Worm (Caenorhabditis elegans) whole organism, L4 larva: ENCODE results near the gene ztf-29.

Source experiments
- F10B5.3 ChIP-seq: sonication (generic microtip); optimal IDR thresholded peaks from 2 replicates; lab custom pipeline; 2016; ENCODE audit warnings: mild to moderate bottlenecking, missing genetic modification characterization, missing compliant biosample characterization
- F44E2.7 ChIP-seq: fragments of 200-800 bp; sonication (Bioruptor generic); IDR thresholded peaks from 2 replicates; pipeline ENCODE4 v2.1.2; 2022; ENCODE audit warnings: missing genetic modification characterization, missing compliant biosample characterization
- R02D3.7 ChIP-seq: fragments of 150-350 bp; sonication (generic microtip); optimal IDR thresholded peaks from 3 replicates; lab custom pipeline; 2014; ENCODE audit warnings: missing biosample characterization, missing genetic modification characterization
- T20F7.1 ChIP-seq: fragments of 200-800 bp; sonication (Bioruptor generic); optimal IDR thresholded peaks from 2 replicates; lab custom pipeline; 2018; ENCODE audit warnings: mild to moderate bottlenecking, missing genetic modification characterization, missing compliant biosample characterization
- Y48G9A.11 ChIP-seq: fragments of 200-800 bp; sonication (Bioruptor generic); IDR thresholded peaks from 2 replicates; pipeline ENCODE4 v1.3.6; 2022; ENCODE audit warnings: missing genetic modification reagents, missing genetic modification characterization, missing compliant biosample characterization
- ZK337.2 ChIP-seq: fragments of 200-800 bp; sonication (Bioruptor generic); IDR thresholded peaks from 2 replicates; pipeline ENCODE4 v1.3.6; 2022; ENCODE audit warnings: missing genetic modification reagents, missing genetic modification characterization, missing compliant biosample characterization
- ceh-20 ChIP-seq: fragments of 200-800 bp; sonication (Bioruptor generic); IDR thresholded peaks from 2 replicates; pipeline ENCODE4 v1.3.6; 2022; ENCODE audit warnings: missing genetic modification reagents, missing genetic modification characterization, missing compliant biosample characterization
- ceh-28 ChIP-seq: fragments of 150-350 bp; optimal IDR thresholded peaks from 2 replicates; lab custom pipeline; 2014; ENCODE audit warnings: missing biosample characterization, missing genetic modification reagents, missing genetic modification characterization
- daf-16 ChIP-seq, 3 experiments: sonication (generic microtip); optimal IDR thresholded peaks; 2 replicates each; lab custom pipeline; 2016 to 2017; ENCODE audit warnings: missing genetic modification characterization in 3 of 3, missing genetic modification reagents in 3 of 3, mild to moderate bottlenecking in 2 of 3, missing compliant biosample characterization in 2 of 3, missing biosample characterization in 1 of 3, moderate library complexity in 1 of 3
- daf-8 ChIP-seq: fragments of 200-800 bp; sonication (Bioruptor generic); IDR thresholded peaks from 2 replicates; pipeline ENCODE4 v1.3.6; 2022; ENCODE audit warnings: missing genetic modification characterization, missing compliant biosample characterization
- duxl-1 ChIP-seq: sonication (generic microtip); optimal IDR thresholded peaks from 2 replicates; lab custom pipeline; 2016; ENCODE audit warnings: mild to moderate bottlenecking, missing genetic modification characterization, moderate library complexity, missing compliant biosample characterization; ENCODE audit not compliant: poor library complexity
- dve-1 ChIP-seq: sonication (generic microtip); optimal IDR thresholded peaks from 2 replicates; lab custom pipeline; 2017; ENCODE audit warnings: antibody characterized with exemption, mild to moderate bottlenecking, missing genetic modification characterization, missing compliant biosample characterization; ENCODE audit not compliant: insufficient read depth
- fkh-10 ChIP-seq: fragments of 150-350 bp; optimal IDR thresholded peaks from 2 replicates; lab custom pipeline; 2014; ENCODE audit warnings: missing biosample characterization, missing genetic modification reagents, missing genetic modification characterization
- hlh-30 ChIP-seq: sonication (generic microtip); optimal IDR thresholded peaks from 2 replicates; lab custom pipeline; 2017; ENCODE audit warnings: antibody characterized with exemption, mild to moderate bottlenecking, missing genetic modification characterization, missing compliant biosample characterization; ENCODE audit not compliant: insufficient read depth
- hmg-1.1 ChIP-seq: fragments of 200-800 bp; sonication (Bioruptor generic); IDR thresholded peaks from 2 replicates; pipeline ENCODE4 v1.3.6; 2022; ENCODE audit warnings: missing genetic modification reagents, missing genetic modification characterization, missing compliant biosample characterization
- lin-1 ChIP-seq: fragments of 200-800 bp; sonication (Bioruptor generic); IDR thresholded peaks from 2 replicates; pipeline ENCODE4 v1.3.6; 2022; ENCODE audit warnings: missing genetic modification reagents, missing genetic modification characterization, missing compliant biosample characterization
- lin-13 ChIP-seq: fragments of 150-350 bp; optimal IDR thresholded peaks from 2 replicates; lab custom pipeline; 2014; ENCODE audit warnings: missing biosample characterization, missing genetic modification reagents, missing genetic modification characterization
- lin-29 ChIP-seq: fragments of 200-800 bp; sonication (Bioruptor generic); IDR thresholded peaks from 2 replicates; pipeline ENCODE4 v1.3.6; 2022; ENCODE audit warnings: missing genetic modification reagents, missing genetic modification characterization, missing compliant biosample characterization
- lin-39 ChIP-seq: fragments of 150-350 bp; optimal IDR thresholded peaks from 2 replicates; lab custom pipeline; 2014; ENCODE audit warnings: missing biosample characterization, missing genetic modification reagents, missing genetic modification characterization
- lsy-2 ChIP-seq, 2 experiments: fragments of 150-350 bp in 1 of 2; sonication (generic microtip) in 1 of 2; optimal IDR thresholded peaks; 2 replicates each; lab custom pipeline; 2014 to 2017; ENCODE audit warnings: missing biosample characterization in 2 of 2, missing genetic modification characterization in 2 of 2
- madf-9 ChIP-seq: fragments of 200-800 bp; sonication (Bioruptor generic); conservative IDR thresholded peaks from 2 replicates; pipeline ENCODE4 v1.3.6; 2022; ENCODE audit warnings: missing genetic modification reagents, missing genetic modification characterization, missing compliant biosample characterization
- mes-2 ChIP-seq: sonication (generic microtip); optimal IDR thresholded peaks from 2 replicates; lab custom pipeline; 2016; ENCODE audit warnings: missing genotype, mild to moderate bottlenecking, missing genetic modification characterization, missing compliant biosample characterization; ENCODE audit not compliant: poor library complexity, severe bottlenecking
- nhr-11 ChIP-seq: fragments of 150-350 bp; optimal IDR thresholded peaks from 2 replicates; lab custom pipeline; 2014; ENCODE audit warnings: missing biosample characterization, missing genetic modification characterization
- nhr-111 ChIP-seq: fragments of 200-800 bp; sonication (Bioruptor generic); optimal IDR thresholded peaks from 2 replicates; lab custom pipeline; 2018; ENCODE audit warnings: mild to moderate bottlenecking, missing genetic modification characterization, missing compliant biosample characterization
- nhr-28 ChIP-seq: fragments of 150-350 bp; optimal IDR thresholded peaks from 2 replicates; lab custom pipeline; 2014; ENCODE audit warnings: missing biosample characterization, missing genetic modification characterization
- nhr-42 ChIP-seq: fragments of 200-800 bp; sonication (Bioruptor generic); IDR thresholded peaks from 2 replicates; pipeline ENCODE4 v1.3.6; 2022; ENCODE audit warnings: missing genetic modification characterization, missing compliant biosample characterization
- nhr-76 ChIP-seq: fragments of 150-350 bp; optimal IDR thresholded peaks from 2 replicates; lab custom pipeline; 2014; ENCODE audit warnings: missing biosample characterization, missing genetic modification characterization
- nhr-77 ChIP-seq: fragments of 150-350 bp; optimal IDR thresholded peaks from 2 replicates; lab custom pipeline; 2014; ENCODE audit warnings: missing biosample characterization, missing genetic modification characterization
- pha-4 ChIP-seq, 2 experiments: fragments of 150-350 bp in 1 of 2; fragments of 200-800 bp in 1 of 2; sonication (Bioruptor generic) in 1 of 2; IDR thresholded peaks in 1 of 2; optimal IDR thresholded peaks in 1 of 2; 2 replicates each; pipeline versions ENCODE4 v1.3.6 to Lab custom; 2014 to 2022; ENCODE audit warnings: missing genetic modification characterization in 2 of 2, missing genetic modification reagents in 2 of 2, missing biosample characterization in 1 of 2, missing compliant biosample characterization in 1 of 2
- php-3 ChIP-seq: fragments of 200-800 bp; sonication (Bioruptor generic); IDR thresholded peaks from 2 replicates; pipeline ENCODE4 v1.3.6; 2022; ENCODE audit warnings: missing genetic modification reagents, missing genetic modification characterization, missing compliant biosample characterization
- rbr-2 ChIP-seq: sonication (generic microtip); optimal IDR thresholded peaks from 2 replicates; lab custom pipeline; 2016; ENCODE audit warnings: missing genotype, missing genetic modification characterization, missing compliant biosample characterization
- saeg-2 ChIP-seq: fragments of 200-800 bp; sonication (Bioruptor generic); IDR thresholded peaks from 2 replicates; pipeline ENCODE4 v1.3.6; 2022; ENCODE audit warnings: missing genetic modification reagents, missing genetic modification characterization, missing compliant biosample characterization
- set-16 ChIP-seq: fragments of 200-800 bp; sonication (Bioruptor generic); IDR thresholded peaks from 2 replicates; pipeline ENCODE4 v1.3.6; 2022; ENCODE audit warnings: missing genetic modification reagents, missing genetic modification characterization, missing compliant biosample characterization
- spr-3 ChIP-seq: fragments of 200-800 bp; sonication (Bioruptor generic); optimal IDR thresholded peaks from 2 replicates; lab custom pipeline; 2018; ENCODE audit warnings: mild to moderate bottlenecking, missing genetic modification characterization, missing compliant biosample characterization
- tra-1 ChIP-seq: fragments of 200-800 bp; sonication (Bioruptor generic); IDR thresholded peaks from 2 replicates; pipeline ENCODE4 v1.3.6; 2022; ENCODE audit warnings: missing genetic modification reagents, missing genetic modification characterization, missing compliant biosample characterization
- unc-62 ChIP-seq, 3 experiments: fragments of 150-350 bp in 1 of 3; sonication (generic microtip); optimal IDR thresholded peaks in 2 of 3; peaks in 1 of 3; 1 replicate in 1 of 3; 2 replicates in 2 of 3; lab custom pipeline; 2014 to 2017; ENCODE audit warnings: missing biosample characterization in 3 of 3, missing genetic modification characterization in 3 of 3, missing genetic modification reagents in 3 of 3, missing genotype in 1 of 3
- ztf-11 ChIP-seq: fragments of 150-350 bp; optimal IDR thresholded peaks from 2 replicates; lab custom pipeline; 2014; ENCODE audit warnings: missing biosample characterization, missing genetic modification characterization

ztf-29 gene

DNA sequence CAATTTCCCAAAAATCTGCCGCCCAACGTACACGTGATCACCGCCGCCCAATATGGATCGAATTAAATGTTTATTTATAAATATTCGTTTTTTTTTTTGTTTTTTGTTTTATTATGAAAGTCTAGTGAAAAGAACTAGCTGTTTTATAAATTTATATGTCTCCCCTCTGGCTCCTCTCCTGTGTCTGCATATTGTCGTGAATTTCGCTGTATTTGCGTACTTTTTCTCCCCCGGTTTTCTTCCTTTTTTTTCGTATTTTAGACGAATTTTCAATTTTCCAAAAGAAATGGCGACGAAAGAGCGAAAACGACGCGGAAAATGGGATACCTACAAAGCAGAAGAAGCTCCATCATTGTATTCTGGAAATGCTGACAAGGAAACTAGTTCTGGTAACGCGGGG lies 34.6 kb upstream of the ztf-29 start, which contains the start of gene xpb-1 (continued):
- peak; percentile 41 for TF ChIP-seq mes-2 (tag; lab: Kevin White, UChicago)
- TF ChIP-seq lsy-2 (tag; optimal IDR thresholded peaks at IDR 0.05; lab: Kevin White, UChicago), result peak in 1 of 2 experiments; percentile 22
- TF ChIP-seq, all 104 proteins: peak for 4

DNA sequence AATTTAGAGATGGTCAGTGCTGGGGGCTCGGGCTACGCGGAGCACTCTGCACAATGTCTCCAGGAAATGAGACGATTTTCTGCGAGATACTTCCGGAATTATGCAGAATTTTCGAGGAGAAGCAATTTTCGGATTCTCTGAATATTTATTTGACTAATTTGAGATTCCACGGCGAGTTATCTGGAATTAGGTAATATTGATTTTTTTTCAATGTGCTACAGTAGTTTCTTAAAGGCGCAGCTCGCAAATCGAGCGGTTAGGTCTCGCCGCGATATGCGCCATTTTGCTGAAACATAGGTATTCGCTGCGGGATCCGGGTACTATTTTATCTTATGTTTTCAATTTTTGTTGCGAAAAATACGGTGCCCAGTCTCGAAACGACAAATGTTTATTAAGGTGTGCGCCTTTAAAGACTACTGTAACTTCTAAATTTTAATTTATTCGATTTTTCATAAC lies 26.3 kb upstream of the ztf-29 start, which contains the start of gene nrps-1:
nrps-1 (plus strand) TSS at position 51 of the 456 bp plus-strand sequence.
- TF ChIP-seq nhr-111 (no peak), php-3 (GFP tag; lab: Robert Waterston, UW) (0 out of 2 replicates have a peak, but pooled peaks have one; percentile 12)
- TF ChIP-seq, all 104 proteins: peak for 1

DNA sequence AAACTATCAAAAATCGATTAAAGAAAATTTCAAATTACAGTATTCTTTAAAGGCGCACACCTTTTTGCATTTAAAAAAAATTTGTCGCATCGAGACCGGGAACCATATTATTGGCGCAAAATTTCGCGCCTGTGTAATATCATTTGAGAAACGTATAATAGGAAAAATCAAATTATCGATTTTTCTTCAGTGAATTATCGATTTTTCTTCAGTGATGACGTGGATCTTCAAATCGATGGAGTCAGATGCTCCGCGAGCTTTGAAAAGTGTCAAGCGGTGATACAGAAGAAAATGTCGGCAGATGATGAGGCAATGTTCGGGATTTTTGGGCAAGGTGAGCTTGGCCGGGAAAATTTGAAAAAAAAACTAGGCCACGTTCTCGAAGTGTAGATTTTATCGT lies 25.5 kb upstream of the ztf-29 start:
- TF ChIP-seq madf-9 (GFP tag; lab: Robert Waterston, UW) (0 out of 2 replicates have a peak, but pooled peaks have one; percentile 5), ceh-28 (tag; lab: Kevin White, UChicago) (peak; percentile 73), lin-29 (GFP tag; lab: Robert Waterston, UW) (no peak)

DNA sequence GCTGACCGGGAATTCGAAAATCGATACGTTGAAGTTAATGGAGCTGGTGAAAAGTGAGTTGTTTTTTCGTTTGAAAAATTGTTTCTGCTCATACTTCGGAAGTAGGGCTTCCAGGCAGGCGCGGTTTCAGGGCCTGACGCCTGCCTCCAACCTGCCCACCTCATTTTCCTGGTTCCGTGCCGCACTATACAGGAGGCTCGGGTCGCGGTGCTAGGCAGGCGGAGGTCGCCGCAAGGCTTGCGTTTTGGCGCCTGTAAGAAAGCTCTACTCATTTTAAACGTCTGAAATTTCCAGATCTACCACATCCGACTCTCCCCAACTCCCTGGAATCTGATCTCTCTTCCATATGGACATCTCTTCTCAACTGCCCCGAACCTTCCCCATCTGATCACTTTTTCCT lies 16.0 kb upstream of the ztf-29 start:
- TF ChIP-seq set-16 (GFP tag; lab: Robert Waterston, UW), result peak; percentile 84
- TF ChIP-seq lin-13 (GFP tag; lab: Kevin White, UChicago), result no peak
- TF ChIP-seq, all 104 proteins: peak for 1

DNA sequence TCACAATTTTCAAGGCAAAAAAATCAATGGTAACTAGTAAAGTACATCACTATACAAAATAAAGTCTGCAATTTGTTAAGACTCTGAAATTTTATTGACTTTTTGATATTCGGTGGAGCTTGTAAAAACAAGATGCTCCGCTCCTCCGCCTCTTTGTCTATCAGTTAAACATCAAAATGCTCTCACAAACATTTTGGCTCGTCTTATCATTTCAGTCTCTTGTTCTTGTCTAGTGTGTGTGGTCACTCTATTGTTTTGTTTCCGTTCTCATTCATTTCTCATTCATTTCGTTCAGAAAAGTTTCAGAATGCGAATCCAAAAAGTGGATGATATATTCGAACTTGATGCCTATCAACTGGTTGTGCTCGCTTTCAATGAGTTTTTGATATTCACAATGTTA lies 12.9 kb upstream of the ztf-29 start, which contains the start of gene Y66D12A.13:
Y66D12A.13 (plus strand) TSS at position 301 of the 400 bp plus-strand sequence.
- TF ChIP-seq saeg-2 (GFP tag; lab: Robert Waterston, UW) (no peak), daf-16 (GFP tag; optimal IDR thresholded peaks at IDR 0.05; lab: Kevin White, UChicago) (no peak), daf-16 (tag; optimal IDR thresholded peaks at IDR 0.05; lab: Kevin White, UChicago) (peak; percentile 57), nhr-42 (no peak), php-3 (GFP tag; lab: Robert Waterston, UW) (no peak), nhr-76 (tag; lab: Kevin White, UChicago) (no peak), hmg-1.1 (no peak), rbr-2 (tag; lab: Kevin White, UChicago) (no peak), ztf-11 (tag; lab: Kevin White, UChicago) (no peak), nhr-77 (tag; lab: Kevin White, UChicago) (no peak), nhr-11 (tag; lab: Kevin White, UChicago) (no peak), ZK337.2 (GFP tag; lab: Robert Waterston, UW) (no peak), dve-1 (tag; lab: Kevin White, UChicago) (peak; percentile 12), set-16 (GFP tag; lab: Robert Waterston, UW) (no peak), unc-62 (GFP tag; optimal IDR thresholded peaks at IDR 0.05 in 1 of 2; lab: Kevin White, UChicago) (no peak), unc-62 (tag; optimal IDR thresholded peaks at IDR 0.05; lab: Kevin White, UChicago) (no peak), lin-39 (tag; lab: Kevin White, UChicago) (no peak), F10B5.3 (tag; lab: Kevin White, UChicago) (no peak), daf-8 (GFP tag; lab: Robert Waterston, UW) (no peak), F44E2.7 (no peak), fkh-10 (GFP tag; lab: Kevin White, UChicago) (no peak), R02D3.7 (no peak), tra-1 (no peak), nhr-28 (tag; lab: Kevin White, UChicago) (peak; percentile 22)

DNA sequence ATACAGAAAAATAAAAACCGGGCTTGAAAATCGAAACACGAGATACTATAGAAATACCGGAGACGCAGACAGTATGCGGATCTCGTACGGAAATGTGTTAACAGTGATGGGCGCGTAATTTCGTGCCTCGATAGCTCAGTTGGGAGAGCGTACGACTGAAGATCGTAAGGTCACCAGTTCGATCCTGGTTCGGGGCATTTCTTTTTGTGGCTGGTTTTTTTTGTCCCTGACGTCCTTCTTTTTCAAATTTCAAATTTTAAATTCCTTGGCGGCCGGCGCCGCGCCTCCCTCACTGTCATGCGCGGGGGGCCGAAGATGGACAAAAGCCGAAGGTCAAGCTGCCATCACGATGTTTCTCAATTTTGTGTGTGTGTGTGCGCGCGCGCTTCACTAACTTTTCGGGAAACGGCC lies 6.2 kb upstream of the ztf-29 start:
- TF ChIP-seq pha-4 (GFP tag; IDR thresholded peaks at IDR 0.05; lab: Robert Waterston, UW), result peak; percentile 70; the same call in 1 of the 2 replicates
- no peak for TF ChIP-seq pha-4 (tag; optimal IDR thresholded peaks at IDR 0.05; lab: Kevin White, UChicago)
- TF ChIP-seq daf-16 (GFP tag; optimal IDR thresholded peaks at IDR 0.05; lab: Kevin White, UChicago), result peak in 1 of 2 experiments; percentile 6
- TF ChIP-seq daf-16 (tag; optimal IDR thresholded peaks at IDR 0.05; lab: Kevin White, UChicago), result peak; percentile 24
- peak; percentile 55 for TF ChIP-seq duxl-1 (tag; lab: Kevin White, UChicago)
- no peak for TF ChIP-seq spr-3 (GFP tag; lab: Kevin White, UChicago)
- TF ChIP-seq tra-1, result 0 out of 2 replicates have a peak, but pooled peaks have one; percentile 24
- TF ChIP-seq F10B5.3 (tag; lab: Kevin White, UChicago), result no peak
- peak; percentile 56 for TF ChIP-seq hlh-30 (tag; lab: Kevin White, UChicago)
- TF ChIP-seq hmg-1.1, result peak; percentile 42; the same call in 1 of the 2 replicates
- peak; percentile 53; the same call in 1 of the 2 replicates for TF ChIP-seq ceh-20 (GFP tag; lab: Robert Waterston, UW)
- TF ChIP-seq nhr-111, result no peak
- no peak for TF ChIP-seq T20F7.1 (GFP tag; lab: Kevin White, UChicago)
- TF ChIP-seq Y48G9A.11 (GFP tag; lab: Robert Waterston, UW), result peak; percentile 46; the same call in 1 of the 2 replicates
- TF ChIP-seq ZK337.2 (GFP tag; lab: Robert Waterston, UW), result peak; percentile 65
- TF ChIP-seq lin-1, result 0 out of 2 replicates have a peak, but pooled peaks have one; percentile 38
- TF ChIP-seq fkh-10 (GFP tag; lab: Kevin White, UChicago), result no peak
